Fruit fly (Drosophila melanogaster) whole organism, embryonic: ENCODE data around the gene yellow-e.

Source experiments
- Blimp-1 ChIP-seq: fragments of 200-800 bp; sonication (Bioruptor generic); optimal IDR thresholded peaks from 3 replicates; lab custom pipeline; 2018; ENCODE audit warnings: missing biosample characterization, missing genetic modification characterization, mild to moderate bottlenecking, moderate library complexity, missing genetic modification reagents
- CG10209 ChIP-seq: fragments of 200-800 bp; sonication (Bioruptor generic); optimal IDR thresholded peaks from 3 replicates; lab custom pipeline; 2017; ENCODE audit warnings: missing biosample characterization, mild to moderate bottlenecking, missing genetic modification characterization, missing genetic modification reagents
- CG10267 ChIP-seq: fragments of 200-800 bp; sonication (Bioruptor generic); optimal IDR thresholded peaks from 2 replicates; lab custom pipeline; 2018; ENCODE audit warnings: missing biosample characterization, mild to moderate bottlenecking, missing genetic modification characterization, moderate library complexity
- CG10431 ChIP-seq: fragments of 200-800 bp; sonication (Bioruptor generic); optimal IDR thresholded peaks from 3 replicates; lab custom pipeline; 2018; ENCODE audit warnings: missing biosample characterization, mild to moderate bottlenecking, missing genetic modification characterization
- CG11723 ChIP-seq: fragments of 200-800 bp; sonication (Bioruptor generic); optimal IDR thresholded peaks from 2 replicates; lab custom pipeline; 2017; ENCODE audit warnings: missing biosample characterization, mild to moderate bottlenecking, missing genetic modification characterization
- CG12942 ChIP-seq: fragments of 200-800 bp; sonication (Bioruptor generic); optimal IDR thresholded peaks from 3 replicates; lab custom pipeline; 2016; ENCODE audit warnings: missing biosample characterization, missing genetic modification characterization
- CG13775 ChIP-seq: fragments of 200-800 bp; sonication (Bioruptor generic); optimal IDR thresholded peaks from 3 replicates; lab custom pipeline; 2017; ENCODE audit warnings: missing biosample characterization, mild to moderate bottlenecking, missing genetic modification characterization
- CG15479 ChIP-seq: fragments of 200-800 bp; sonication (Bioruptor generic); optimal IDR thresholded peaks from 3 replicates; lab custom pipeline; 2019; ENCODE audit warnings: missing biosample characterization, mild to moderate bottlenecking, missing genetic modification characterization, moderate library complexity
- CG15514 ChIP-seq: fragments of 200-800 bp; sonication (Bioruptor generic); optimal IDR thresholded peaks from 3 replicates; lab custom pipeline; 2017; ENCODE audit warnings: missing biosample characterization, missing genetic modification characterization, mild to moderate bottlenecking, moderate library complexity, missing genetic modification reagents
- CG16815 ChIP-seq: fragments of 200-800 bp; sonication (Bioruptor generic); optimal IDR thresholded peaks from 3 replicates; lab custom pipeline; 2017; ENCODE audit warnings: missing biosample characterization, mild to moderate bottlenecking, missing genetic modification characterization
- CG17829 ChIP-seq: fragments of 200-800 bp; optimal IDR thresholded peaks from 2 replicates; lab custom pipeline; 2019; ENCODE audit warnings: missing biosample characterization, mild to moderate bottlenecking, missing genetic modification characterization, moderate library complexity
- CG18262 ChIP-seq: fragments of 200-800 bp; optimal IDR thresholded peaks from 3 replicates; lab custom pipeline; 2019; ENCODE audit warnings: missing biosample characterization, mild to moderate bottlenecking, missing genetic modification characterization, moderate library complexity
- CG18619 ChIP-seq: fragments of 200-800 bp; sonication (Bioruptor generic); optimal IDR thresholded peaks from 3 replicates; lab custom pipeline; 2017; ENCODE audit warnings: missing biosample characterization, mild to moderate bottlenecking, missing genetic modification characterization
- CG2712 ChIP-seq: fragments of 200-800 bp; optimal IDR thresholded peaks from 3 replicates; lab custom pipeline; 2019; ENCODE audit warnings: missing biosample characterization, mild to moderate bottlenecking, missing genetic modification characterization, moderate library complexity
- CG2875 ChIP-seq: fragments of 200-800 bp; sonication (Bioruptor generic); optimal IDR thresholded peaks from 2 replicates; lab custom pipeline; 2017; ENCODE audit warnings: missing biosample characterization, mild to moderate bottlenecking, missing genetic modification characterization, missing genetic modification reagents
- CG30431 ChIP-seq: fragments of 200-800 bp; sonication (Bioruptor generic); optimal IDR thresholded peaks from 2 replicates; lab custom pipeline; 2017; ENCODE audit warnings: missing biosample characterization, missing genetic modification characterization
- CG31388 ChIP-seq: fragments of 200-800 bp; sonication (Bioruptor generic); optimal IDR thresholded peaks from 2 replicates; lab custom pipeline; 2016; ENCODE audit warnings: missing biosample characterization, missing genetic modification characterization
- CG34376 ChIP-seq: fragments of 200-800 bp; sonication (Bioruptor generic); optimal IDR thresholded peaks from 2 replicates; lab custom pipeline; 2018; ENCODE audit warnings: missing biosample characterization, mild to moderate bottlenecking, missing genetic modification characterization
- CG4820 ChIP-seq: fragments of 200-800 bp; sonication (Bioruptor generic); optimal IDR thresholded peaks from 3 replicates; lab custom pipeline; 2016; ENCODE audit warnings: missing biosample characterization, missing genetic modification characterization
- CG7556 ChIP-seq: fragments of 200-800 bp; sonication (Bioruptor generic); optimal IDR thresholded peaks from 2 replicates; lab custom pipeline; 2017; ENCODE audit warnings: missing biosample characterization, mild to moderate bottlenecking, missing genetic modification characterization
- CG8281 ChIP-seq: fragments of 200-800 bp; sonication (Bioruptor generic); optimal IDR thresholded peaks from 2 replicates; lab custom pipeline; 2018; ENCODE audit warnings: missing biosample characterization, mild to moderate bottlenecking, missing genetic modification characterization, moderate library complexity
- CG8765 ChIP-seq: fragments of 200-800 bp; sonication (Bioruptor generic); IDR thresholded peaks from 2 replicates; pipeline ENCODE4 v1.3.6; 2022; ENCODE audit warnings: missing biosample characterization, missing genetic modification characterization
- CG8924 ChIP-seq: fragments of 200-800 bp; optimal IDR thresholded peaks from 3 replicates; lab custom pipeline; 2019; ENCODE audit warnings: missing biosample characterization, mild to moderate bottlenecking, missing genetic modification characterization, moderate library complexity
- CG9609 ChIP-seq: fragments of 200-800 bp; sonication (Bioruptor generic); optimal IDR thresholded peaks from 3 replicates; lab custom pipeline; 2016; ENCODE audit warnings: missing biosample characterization, missing genetic modification characterization
- D19A ChIP-seq: fragments of 200-800 bp; optimal IDR thresholded peaks from 3 replicates; lab custom pipeline; 2019; ENCODE audit warnings: missing biosample characterization, mild to moderate bottlenecking, missing genetic modification characterization, moderate library complexity
- Ets97D ChIP-seq: fragments of 200-800 bp; sonication (Bioruptor generic); optimal IDR thresholded peaks from 3 replicates; lab custom pipeline; 2016; ENCODE audit warnings: missing biosample characterization, missing genetic modification characterization
- Hmr ChIP-seq: fragments of 200-800 bp; sonication (Bioruptor generic); optimal IDR thresholded peaks from 3 replicates; lab custom pipeline; 2017; ENCODE audit warnings: mild to moderate bottlenecking, missing biosample characterization, missing genetic modification reagents, missing genetic modification characterization
- Hr3 ChIP-seq: fragments of 200-800 bp; sonication (Bioruptor generic); optimal IDR thresholded peaks from 3 replicates; lab custom pipeline; 2016; ENCODE audit warnings: missing biosample characterization, missing genetic modification characterization
- Jarid2 ChIP-seq: fragments of 200-800 bp; sonication (Bioruptor generic); optimal IDR thresholded peaks from 3 replicates; lab custom pipeline; 2017; ENCODE audit warnings: mild to moderate bottlenecking, missing biosample characterization, missing genetic modification reagents, missing genetic modification characterization
- Neu2 ChIP-seq: fragments of 200-800 bp; sonication (Bioruptor generic); optimal IDR thresholded peaks from 3 replicates; lab custom pipeline; 2016; ENCODE audit warnings: missing biosample characterization, missing genetic modification characterization, borderline replicate concordance
- Ptx1 ChIP-seq: fragments of 200-800 bp; sonication (Bioruptor generic); IDR thresholded peaks from 2 replicates; pipeline ENCODE4 v1.3.6; 2022; ENCODE audit warnings: missing biosample characterization, missing genetic modification characterization
- Sox102F ChIP-seq: fragments of 200-800 bp; sonication (Bioruptor generic); optimal IDR thresholded peaks from 2 replicates; lab custom pipeline; 2018; ENCODE audit warnings: missing biosample characterization, mild to moderate bottlenecking, missing genetic modification characterization, moderate library complexity
- ac ChIP-seq: fragments of 200-800 bp; sonication (Bioruptor generic); optimal IDR thresholded peaks from 3 replicates; lab custom pipeline; 2017; ENCODE audit warnings: missing biosample characterization, mild to moderate bottlenecking, missing genetic modification characterization
- aop ChIP-seq: fragments of 200-800 bp; sonication (Bioruptor generic); IDR thresholded peaks from 2 replicates; pipeline ENCODE4 v1.3.6; 2022; ENCODE audit warnings: missing biosample characterization, missing genetic modification characterization
- ara ChIP-seq: fragments of 200-800 bp; sonication (Bioruptor generic); IDR thresholded peaks from 2 replicates; pipeline ENCODE4 v1.3.6; 2022; ENCODE audit warnings: missing biosample characterization, missing genetic modification characterization
- az2 ChIP-seq: fragments of 200-800 bp; sonication (Bioruptor generic); optimal IDR thresholded peaks from 3 replicates; lab custom pipeline; 2016; ENCODE audit warnings: missing biosample characterization, missing genetic modification characterization
- chn ChIP-seq: fragments of 200-800 bp; sonication (Bioruptor generic); optimal IDR thresholded peaks from 2 replicates; lab custom pipeline; 2016; ENCODE audit warnings: missing biosample characterization, missing genetic modification characterization
- croc ChIP-seq: fragments of 200-800 bp; sonication (Bioruptor generic); conservative IDR thresholded peaks from 3 replicates; pipeline ENCODE4 v1.3.6; 2022; ENCODE audit warnings: missing biosample characterization, missing genetic modification characterization
- dmrt99B ChIP-seq: fragments of 200-800 bp; sonication (Bioruptor generic); optimal IDR thresholded peaks from 2 replicates; lab custom pipeline; 2018; ENCODE audit warnings: missing biosample characterization, mild to moderate bottlenecking, missing genetic modification characterization, moderate library complexity
- nmo ChIP-seq: fragments of 200-800 bp; sonication (Bioruptor generic); optimal IDR thresholded peaks from 2 replicates; lab custom pipeline; 2018; ENCODE audit warnings: missing biosample characterization, mild to moderate bottlenecking, missing genetic modification characterization, moderate library complexity
- oc ChIP-seq: fragments of 200-800 bp; sonication (Bioruptor generic); optimal IDR thresholded peaks from 2 replicates; lab custom pipeline; 2018; ENCODE audit warnings: missing biosample characterization, mild to moderate bottlenecking, missing genetic modification characterization, moderate library complexity
- pita ChIP-seq: fragments of 200-800 bp; sonication (Bioruptor generic); optimal IDR thresholded peaks from 2 replicates; lab custom pipeline; 2017; ENCODE audit warnings: missing biosample characterization, mild to moderate bottlenecking, missing genetic modification characterization
- pum ChIP-seq: fragments of 200-800 bp; sonication (Bioruptor generic); optimal IDR thresholded peaks from 2 replicates; lab custom pipeline; 2016; ENCODE audit warnings: missing biosample characterization, missing genetic modification characterization
- scrt ChIP-seq: fragments of 200-800 bp; sonication (Bioruptor generic); optimal IDR thresholded peaks from 2 replicates; lab custom pipeline; 2018; ENCODE audit warnings: missing biosample characterization, mild to moderate bottlenecking, missing genetic modification characterization, moderate library complexity
- so ChIP-seq: fragments of 200-800 bp; sonication (Bioruptor generic); IDR thresholded peaks from 3 replicates; pipeline ENCODE4 v1.3.6; 2022; ENCODE audit warnings: missing biosample characterization, missing genetic modification characterization
- ssp ChIP-seq: fragments of 200-800 bp; sonication (Bioruptor generic); IDR thresholded peaks from 2 replicates; pipeline ENCODE4 v1.3.6; 2022; ENCODE audit warnings: missing biosample characterization, missing genetic modification characterization
- tgo ChIP-seq: fragments of 200-800 bp; sonication (Bioruptor generic); IDR thresholded peaks from 3 replicates; pipeline ENCODE4 v1.3.6; 2022; ENCODE audit warnings: missing biosample characterization, missing genetic modification characterization
- trem ChIP-seq: fragments of 200-800 bp; optimal IDR thresholded peaks from 3 replicates; lab custom pipeline; 2019; ENCODE audit warnings: missing biosample characterization, mild to moderate bottlenecking, missing genetic modification characterization, moderate library complexity
- unpg ChIP-seq: fragments of 200-800 bp; sonication (Bioruptor generic); optimal IDR thresholded peaks from 3 replicates; lab custom pipeline; 2018; ENCODE audit warnings: missing biosample characterization, mild to moderate bottlenecking, missing genetic modification characterization, moderate library complexity

The yellow-e gene

dm6 chr3R:13425470-13426033 lies 10.5 kb upstream of the yellow-e start, which contains the start of gene Act87E (continued):
- TF ChIP-seq CG8765 (GFP tag; lab: Robert Waterston, UW) (no peak), CG8924 (tag; lab: Kevin White, UChicago) (peak; percentile 84), pita (no peak), CG11723 (GFP tag; lab: Kevin White, UChicago) (peak; percentile 45), D19A (peak; percentile 81), CG15514 (GFP tag; lab: Kevin White, UChicago) (no peak), Sox102F (GFP tag; lab: Kevin White, UChicago) (peak; percentile 76), CG16815 (GFP tag; lab: Kevin White, UChicago) (peak; percentile 54), CG34376 (GFP tag; lab: Kevin White, UChicago) (no peak), Neu2 (GFP tag; lab: Kevin White, UChicago) (no peak), ac (GFP tag; lab: Kevin White, UChicago) (peak; percentile 30), az2 (GFP tag; lab: Kevin White, UChicago) (peak; percentile 40), chn (GFP tag; lab: Kevin White, UChicago) (peak; percentile 0), ssp (GFP tag; lab: Robert Waterston, UW) (0 out of 2 replicates have a peak, but pooled peaks have one; percentile 37), CG18619 (GFP tag; lab: Kevin White, UChicago) (peak; percentile 59), CG10209 (GFP tag; lab: Kevin White, UChicago) (peak; percentile 54), CG30431 (GFP tag; lab: Kevin White, UChicago) (peak; percentile 44), ara (peak; percentile 68), CG15479 (GFP tag; lab: Kevin White, UChicago) (no peak), Blimp-1 (GFP tag; lab: Kevin White, UChicago) (peak; percentile 73), Ptx1 (peak; percentile 67), aop (GFP tag; lab: Robert Waterston, UW) (no peak), CG10431 (peak; percentile 8), trem (peak; percentile 64), oc (tag; lab: Kevin White, UChicago) (peak; percentile 19), CG7556 (GFP tag; lab: Kevin White, UChicago) (peak; percentile 81), CG13775 (GFP tag; lab: Kevin White, UChicago) (peak; percentile 64), CG2712 (peak; percentile 87), CG10267 (tag; lab: Kevin White, UChicago) (peak; percentile 78), Ets97D (no peak), CG18262 (tag; lab: Kevin White, UChicago) (peak; percentile 90), tgo (GFP tag; lab: Robert Waterston, UW) (peak; percentile 44; the same call in 1 of the 3 replicates), CG4820 (GFP tag; lab: Kevin White, UChicago) (peak; percentile 15), pum (GFP tag; lab: Kevin White, UChicago) (no peak), CG9609 (GFP tag; lab: Kevin White, UChicago) (no peak), unpg (GFP tag; lab: Kevin White, UChicago) (peak; percentile 59), so (peak; percentile 38; the same call in 1 of the 3 replicates), CG8281 (tag; lab: Kevin White, UChicago) (peak; percentile 34), Hmr (peak; percentile 18), CG31388 (GFP tag; lab: Kevin White, UChicago) (peak; percentile 6), CG2875 (peak; percentile 41), nmo (peak; percentile 83), scrt (GFP tag; lab: Kevin White, UChicago) (peak; percentile 35), CG17829 (tag; lab: Kevin White, UChicago) (peak; percentile 85), croc (peak; percentile 47; the same call in 1 of the 3 replicates), Jarid2 (GFP tag; lab: Kevin White, UChicago) (no peak), CG12942 (GFP tag; lab: Kevin White, UChicago) (peak; percentile 42), dmrt99B (tag; lab: Kevin White, UChicago) (peak; percentile 78), Hr3 (GFP tag; lab: Kevin White, UChicago) (peak; percentile 67)
